Fruit fly (Drosophila melanogaster) S2 (cell line): ENCODE measurements around the gene Prosbeta4.

Source experiments
- CG8478 ChIP-seq: fragments of >200 bp; optimal IDR thresholded peaks from 2 replicates; lab custom pipeline; 2018
- CTCF ChIP-seq, 2 experiments: fragments of >200 bp; optimal IDR thresholded peaks; 2 replicates each; lab custom pipeline; 2018

dm6 chr2L:16715133-16715833 is 16.6 kb downstream of the Prosbeta4 start:
- no peak for TF ChIP-seq CG8478 (lab: Kevin White, UChicago)
- no peak for TF ChIP-seq CTCF (optimal IDR thresholded peaks at IDR 0.05; lab: Kevin White, UChicago)
